Fruit fly (Drosophila melanogaster): ENCODE measurements around the gene CG13609.

Gene CG13609

DNA sequence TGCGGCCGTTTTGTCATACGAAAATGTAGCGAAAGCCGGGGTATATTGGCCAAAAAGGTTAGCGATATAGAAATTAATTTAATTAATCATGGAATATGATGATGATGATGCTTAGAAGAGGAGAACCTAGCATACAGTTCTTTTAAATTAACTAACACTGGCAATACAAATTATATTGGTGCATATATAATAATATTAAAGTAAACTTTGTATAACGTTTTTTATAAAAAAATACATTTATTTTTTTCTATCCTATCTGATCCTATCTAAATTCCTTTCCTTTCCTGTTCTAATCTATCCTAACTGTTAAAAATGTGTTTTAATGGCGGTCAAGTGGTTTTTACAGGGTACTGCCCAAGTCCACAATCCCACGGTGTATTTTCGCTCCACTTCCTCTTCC lies 20.9 kb upstream of the CG13609 start (continued):
- TF ChIP-seq Hr39 (GFP tag; optimal IDR thresholded peaks at IDR 0.05) (peak; percentile 9), CG11294 (GFP tag; IDR thresholded peaks at IDR 0.05) (no peak), Eip78C (GFP tag) (peak; percentile 73), achi (GFP tag; optimal IDR thresholded peaks at IDR 0.05) (peak; percentile 46), CG3032 (tag; optimal IDR thresholded peaks at IDR 0.05) (no peak), acj6 (GFP tag; optimal IDR thresholded peaks at IDR 0.05) (peak; percentile 44), net (GFP tag; optimal IDR thresholded peaks at IDR 0.05) (peak; percentile 28), CG8119 (GFP tag; IDR thresholded peaks at IDR 0.05) (peak; percentile 37; the same call in 2 of the 3 replicates), CG6276 (GFP tag; optimal IDR thresholded peaks at IDR 0.05) (no peak), fkh (GFP tag; optimal IDR thresholded peaks at IDR 0.05) (no peak), CG6163 (GFP tag; IDR thresholded peaks at IDR 0.05) (no peak), CG32006 (GFP tag; optimal IDR thresholded peaks at IDR 0.05) (peak; percentile 75), CG10669 (GFP tag; optimal IDR thresholded peaks at IDR 0.05) (no peak), CG34406 (GFP tag; optimal IDR thresholded peaks at IDR 0.05) (peak; percentile 74), fd85E (GFP tag; optimal IDR thresholded peaks at IDR 0.05) (no peak), CG8632 (GFP tag; optimal IDR thresholded peaks at IDR 0.05) (peak; percentile 46), CG6792 (GFP tag; optimal IDR thresholded peaks at IDR 0.05) (peak; percentile 37), CG11762 (GFP tag; optimal IDR thresholded peaks at IDR 0.05; ENCODE audit: insufficient read depth) (peak; percentile 39), CG15336 (GFP tag; IDR thresholded peaks at IDR 0.05) (peak; percentile 34; the same call in 1 of the 2 replicates), spab (GFP tag; optimal IDR thresholded peaks at IDR 0.05) (no peak), lz (GFP tag; optimal IDR thresholded peaks at IDR 0.05) (peak; percentile 33), Sox14 (GFP tag; optimal IDR thresholded peaks at IDR 0.05) (no peak), Sox102F (GFP tag; optimal IDR thresholded peaks at IDR 0.05) (peak; percentile 32), CG7368 (GFP tag; optimal IDR thresholded peaks at IDR 0.05) (no peak), CG10631 (GFP tag; optimal IDR thresholded peaks at IDR 0.05) (peak; percentile 34), ss (GFP tag; optimal IDR thresholded peaks at IDR 0.05) (no peak), CG3919 (GFP tag; optimal IDR thresholded peaks at IDR 0.05) (peak; percentile 47), dac (GFP tag; optimal IDR thresholded peaks at IDR 0.05) (no peak), vri (GFP tag; optimal IDR thresholded peaks at IDR 0.05) (no peak)

DNA sequence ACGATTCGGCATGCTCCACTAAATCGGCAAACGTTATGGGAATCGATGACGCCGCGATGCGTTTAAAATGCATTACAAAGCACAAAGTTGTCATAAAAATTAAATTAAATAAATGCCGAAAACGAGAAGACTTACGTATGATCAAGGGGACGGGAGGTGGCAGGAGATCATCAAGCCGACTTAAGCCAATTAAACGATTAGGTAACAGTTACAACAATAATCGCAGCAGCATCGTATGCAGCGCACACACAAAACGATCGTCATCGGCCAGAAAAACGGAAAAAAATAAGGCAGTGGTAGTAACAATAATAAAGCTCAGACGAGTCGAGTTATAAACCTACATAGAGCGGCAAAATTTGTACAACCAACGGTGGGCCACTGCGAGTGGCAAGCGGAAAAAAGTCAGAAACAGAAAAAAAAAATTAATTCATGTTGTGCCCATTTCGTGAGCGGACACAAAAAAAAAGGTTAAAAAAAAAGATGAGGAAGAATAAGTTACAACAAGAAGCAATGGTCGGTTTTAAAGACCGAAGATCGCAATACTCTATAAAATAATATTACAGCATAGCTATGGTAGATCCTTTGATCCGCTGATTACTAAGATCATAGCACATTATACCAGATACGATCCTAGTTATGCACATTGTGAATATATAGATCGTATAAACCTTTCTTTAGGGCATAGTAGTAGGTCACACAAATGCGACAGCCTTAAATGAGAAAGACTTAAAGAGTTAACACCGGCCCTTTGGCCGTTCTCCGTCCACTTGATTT lies 20.3 kb upstream of the CG13609 start:
- TF ChIP-seq CG6854 (GFP tag; optimal IDR thresholded peaks at IDR 0.05): no peak
- TF ChIP-seq vri (GFP tag; optimal IDR thresholded peaks at IDR 0.05): no peak
- TF ChIP-seq CG32006 (GFP tag; optimal IDR thresholded peaks at IDR 0.05): peak; percentile 39
- peak; percentile 43 for TF ChIP-seq CG11902 (GFP tag; optimal IDR thresholded peaks at IDR 0.05)
- peak; percentile 9 for TF ChIP-seq CG1621 (tag; optimal IDR thresholded peaks at IDR 0.05)
- peak; percentile 19 for TF ChIP-seq fd59A (GFP tag; optimal IDR thresholded peaks at IDR 0.05)
- 0 out of 3 replicates have a peak, but pooled peaks have one; percentile 28 for TF ChIP-seq eg (GFP tag; IDR thresholded peaks at IDR 0.05)
- TF ChIP-seq fd85E (GFP tag; optimal IDR thresholded peaks at IDR 0.05): no peak
- TF ChIP-seq Met (GFP tag; optimal IDR thresholded peaks at IDR 0.05): no peak
- peak; percentile 64 for TF ChIP-seq CG34406 (GFP tag; optimal IDR thresholded peaks at IDR 0.05)
- TF ChIP-seq Eip93F (GFP tag; optimal IDR thresholded peaks at IDR 0.05): no peak
- TF ChIP-seq CG4318 (GFP tag; optimal IDR thresholded peaks at IDR 0.05): no peak
- peak; percentile 22 for TF ChIP-seq Ets96B (tag; optimal IDR thresholded peaks at IDR 0.05)
- peak; percentile 59; the same call in 1 of the 3 replicates for TF ChIP-seq CG6163 (GFP tag; IDR thresholded peaks at IDR 0.05)
- TF ChIP-seq Sox102F (GFP tag; optimal IDR thresholded peaks at IDR 0.05): peak; percentile 59
- TF ChIP-seq Smox (GFP tag; optimal IDR thresholded peaks at IDR 0.05): peak; percentile 58
- no peak for TF ChIP-seq CG9139 (GFP tag; optimal IDR thresholded peaks at IDR 0.05)
- TF ChIP-seq salr (GFP tag; optimal IDR thresholded peaks at IDR 0.05): peak in 1 of 2 experiments; percentile 20
- peak; percentile 34 for TF ChIP-seq Sox15 (GFP tag; optimal IDR thresholded peaks at IDR 0.05)
- TF ChIP-seq CG3919 (GFP tag; optimal IDR thresholded peaks at IDR 0.05): peak; percentile 62
- TF ChIP-seq CG31627 (GFP tag; optimal IDR thresholded peaks at IDR 0.05): peak; percentile 59
- TF ChIP-seq esn (GFP tag; optimal IDR thresholded peaks at IDR 0.05): peak; percentile 53
- TF ChIP-seq Hr4 (GFP tag; optimal IDR thresholded peaks at IDR 0.05): peak; percentile 41
- TF ChIP-seq Eip75B (GFP tag; optimal IDR thresholded peaks at IDR 0.05): peak; percentile 64
- TF ChIP-seq CG10669 (GFP tag; optimal IDR thresholded peaks at IDR 0.05): peak; percentile 25
- TF ChIP-seq Hr39 (GFP tag; optimal IDR thresholded peaks at IDR 0.05): peak; percentile 57
- no peak for TF ChIP-seq dsx (GFP tag; optimal IDR thresholded peaks at IDR 0.05; ENCODE audit: poor library complexity, severe bottlenecking)
- peak; percentile 37 for TF ChIP-seq lz (GFP tag; optimal IDR thresholded peaks at IDR 0.05)
- peak; percentile 53 for TF ChIP-seq CG6792 (GFP tag; optimal IDR thresholded peaks at IDR 0.05)
- peak; percentile 42; the same call in 1 of the 2 replicates for TF ChIP-seq CG15336 (GFP tag; IDR thresholded peaks at IDR 0.05)
- peak; percentile 50 for TF ChIP-seq CG8119 (GFP tag; IDR thresholded peaks at IDR 0.05)
- TF ChIP-seq CG11762 (GFP tag; optimal IDR thresholded peaks at IDR 0.05; ENCODE audit: insufficient read depth): peak; percentile 42

Data from whole organism, prepupa.